Worm (Caenorhabditis elegans): ENCODE data around the gene rsks-1.

DNA sequence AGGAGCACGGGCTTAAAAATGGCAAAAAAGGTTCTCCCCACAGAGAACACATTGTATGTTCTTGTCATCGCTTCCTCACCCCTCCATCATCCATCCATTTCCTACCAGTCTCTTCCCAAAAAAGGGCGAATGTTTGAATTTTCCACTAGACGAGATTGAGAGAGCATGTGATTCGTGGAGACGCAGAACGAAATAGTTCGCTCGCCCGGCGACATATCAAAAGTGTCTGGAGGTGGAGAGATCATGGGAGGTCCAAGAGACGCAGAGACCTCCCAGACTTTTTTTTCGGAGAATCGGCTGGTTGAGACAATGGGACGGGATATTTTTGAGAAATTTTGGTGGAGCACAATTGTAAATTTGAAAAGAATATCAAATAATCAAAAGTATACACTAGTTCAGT is 36.5 kb upstream of the rsks-1 start:
- TF ChIP-seq ztf-29 (GFP tag; IDR thresholded peaks at IDR 0.05) (no peak), klf-2 (GFP tag; conservative IDR thresholded peaks at IDR 0.05) (no peak), T22C8.4 (GFP tag; IDR thresholded peaks at IDR 0.05) (no peak), flt-1 (GFP tag; IDR thresholded peaks at IDR 0.05) (no peak), tab-1 (GFP tag; IDR thresholded peaks at IDR 0.05) (no peak), med-1 (GFP tag; optimal IDR thresholded peaks at IDR 0.05; ENCODE audit: insufficient read depth) (no peak), cog-1 (tag; optimal IDR thresholded peaks at IDR 0.05) (no peak), ref-1 (GFP tag; conservative IDR thresholded peaks at IDR 0.05) (no peak), ztf-23 (GFP tag; IDR thresholded peaks at IDR 0.05) (no peak)
